Fruit fly (Drosophila melanogaster): ENCODE results near the gene Swt1.

Gene Swt1

dm6 chrX:18052135-18052534 is 38.2 kb downstream of the Swt1 start:
- TF ChIP-seq noc (tag; optimal IDR thresholded peaks at IDR 0.05): no peak

- TF ChIP-seq noc (tag; optimal IDR thresholded peaks at IDR 0.05): no peak
Measured at dm6 chrX:18043691-18044090, 46.6 kb downstream of the Swt1 start, which contains the start of gene CG15373. Gene CG15373 (plus strand): TSS chrX:18043991.
